Fruit fly (Drosophila melanogaster) whole organism, prepupa: Measurements from ENCODE around the gene sina.

Experiments
- CG11294 ChIP-seq: fragments of 200-800 bp; sonication (Bioruptor generic); IDR thresholded peaks from 2 replicates; pipeline ENCODE4 v1.3.6; 2022; ENCODE audit warnings: missing biosample characterization, missing genetic modification characterization
- CG11902 ChIP-seq: fragments of 200-800 bp; sonication (Bioruptor generic); optimal IDR thresholded peaks from 3 replicates; lab custom pipeline; 2016; ENCODE audit warnings: missing biosample characterization, missing genetic modification characterization
- CG15336 ChIP-seq: fragments of 200-800 bp; sonication (Bioruptor generic); IDR thresholded peaks from 2 replicates; pipeline ENCODE4 v1.3.6; 2022; ENCODE audit warnings: missing biosample characterization, missing genetic modification characterization
- CG1621 ChIP-seq: fragments of 200-800 bp; sonication (Bioruptor generic); optimal IDR thresholded peaks from 3 replicates; lab custom pipeline; 2018; ENCODE audit warnings: missing biosample characterization, mild to moderate bottlenecking, missing genetic modification characterization
- CG16779 ChIP-seq: fragments of 200-800 bp; sonication (Bioruptor generic); optimal IDR thresholded peaks from 3 replicates; lab custom pipeline; 2017; ENCODE audit warnings: missing biosample characterization, mild to moderate bottlenecking, missing genetic modification characterization
- CG34406 ChIP-seq: fragments of 200-800 bp; sonication (Bioruptor generic); optimal IDR thresholded peaks from 3 replicates; lab custom pipeline; 2016; ENCODE audit warnings: missing biosample characterization, missing genetic modification characterization
- CG4318 ChIP-seq: fragments of 200-800 bp; sonication (Bioruptor generic); optimal IDR thresholded peaks from 3 replicates; lab custom pipeline; 2017; ENCODE audit warnings: missing biosample characterization, mild to moderate bottlenecking, missing genetic modification characterization
- CG6163 ChIP-seq: fragments of 200-800 bp; sonication (Bioruptor generic); IDR thresholded peaks from 3 replicates; pipeline ENCODE4 v1.3.6; 2022; ENCODE audit warnings: missing biosample characterization, missing genetic modification characterization
- CG6276 ChIP-seq: fragments of 200-800 bp; sonication (Bioruptor generic); optimal IDR thresholded peaks from 2 replicates; lab custom pipeline; 2017; ENCODE audit warnings: missing biosample characterization, mild to moderate bottlenecking, missing genetic modification characterization
- CG6792 ChIP-seq: fragments of 200-800 bp; sonication (Bioruptor generic); optimal IDR thresholded peaks from 3 replicates; lab custom pipeline; 2016; ENCODE audit warnings: missing biosample characterization, missing genetic modification characterization
- CG6808 ChIP-seq: fragments of 200-800 bp; sonication (Bioruptor generic); optimal IDR thresholded peaks from 3 replicates; lab custom pipeline; 2017; ENCODE audit warnings: missing biosample characterization, missing genetic modification characterization, mild to moderate bottlenecking, moderate library complexity, missing genetic modification reagents
- CG6854 ChIP-seq: fragments of 200-800 bp; sonication (Bioruptor generic); optimal IDR thresholded peaks from 2 replicates; lab custom pipeline; 2017; ENCODE audit warnings: missing biosample characterization, mild to moderate bottlenecking, missing genetic modification characterization
- CG8119 ChIP-seq: fragments of 200-800 bp; sonication (Bioruptor generic); IDR thresholded peaks from 3 replicates; pipeline ENCODE4 v1.3.6; 2022; ENCODE audit warnings: missing biosample characterization, missing genetic modification characterization
- Eip78C ChIP-seq: fragments of 200-800 bp; sonication (Bioruptor generic); peaks from one replicate; lab custom pipeline; 2016; ENCODE audit warnings: missing biosample characterization, missing genetic modification characterization
- Eip93F ChIP-seq: fragments of 200-800 bp; sonication (Bioruptor generic); optimal IDR thresholded peaks from 2 replicates; lab custom pipeline; 2016; ENCODE audit warnings: missing biosample characterization, mild to moderate bottlenecking, missing genetic modification characterization
- Ets21C ChIP-seq: fragments of 200-800 bp; sonication (Bioruptor generic); optimal IDR thresholded peaks from 3 replicates; lab custom pipeline; 2016; ENCODE audit warnings: missing biosample characterization, missing genetic modification characterization
- Hr38 ChIP-seq: sonication (Bioruptor generic); optimal IDR thresholded peaks from 2 replicates; lab custom pipeline; 2016; ENCODE audit warnings: missing biosample characterization, missing genetic modification characterization
- Hr39 ChIP-seq: fragments of 200-800 bp; sonication (Bioruptor generic); optimal IDR thresholded peaks from 2 replicates; lab custom pipeline; 2016; ENCODE audit warnings: missing biosample characterization, missing genetic modification characterization
- Lpt ChIP-seq: fragments of 200-800 bp; sonication (Bioruptor generic); optimal IDR thresholded peaks from 3 replicates; lab custom pipeline; 2016; ENCODE audit warnings: missing biosample characterization, missing genetic modification characterization
- Smox ChIP-seq: fragments of 200-800 bp; sonication (Bioruptor generic); optimal IDR thresholded peaks from 3 replicates; lab custom pipeline; 2016; ENCODE audit warnings: missing biosample characterization, missing genetic modification characterization
- Sox14 ChIP-seq: fragments of 200-800 bp; sonication (Bioruptor generic); optimal IDR thresholded peaks from 3 replicates; lab custom pipeline; 2016; ENCODE audit warnings: missing biosample characterization, missing genetic modification characterization
- Sox15 ChIP-seq: fragments of 200-800 bp; sonication (Bioruptor generic); optimal IDR thresholded peaks from 3 replicates; lab custom pipeline; 2016; ENCODE audit warnings: missing biosample characterization, missing genetic modification characterization
- acj6 ChIP-seq: fragments of 200-800 bp; sonication (Bioruptor generic); optimal IDR thresholded peaks from 3 replicates; lab custom pipeline; 2016; ENCODE audit warnings: missing biosample characterization, missing genetic modification characterization
- cyc ChIP-seq: fragments of 200-800 bp; sonication (Bioruptor generic); optimal IDR thresholded peaks from 3 replicates; lab custom pipeline; 2016; ENCODE audit warnings: missing biosample characterization, missing genetic modification characterization
- dac ChIP-seq: fragments of 200-800 bp; sonication (Bioruptor generic); optimal IDR thresholded peaks from 2 replicates; lab custom pipeline; 2017; ENCODE audit warnings: missing biosample characterization, mild to moderate bottlenecking, missing genetic modification characterization
- eg ChIP-seq: fragments of 200-800 bp; sonication (Bioruptor generic); IDR thresholded peaks from 3 replicates; pipeline ENCODE4 v1.3.6; 2022; ENCODE audit warnings: missing biosample characterization, missing genetic modification characterization
- esn ChIP-seq: fragments of 200-800 bp; sonication (Bioruptor generic); optimal IDR thresholded peaks from 2 replicates; lab custom pipeline; 2016; ENCODE audit warnings: missing biosample characterization, mild to moderate bottlenecking, missing genetic modification characterization, moderate library complexity
- fd85E ChIP-seq: fragments of 200-800 bp; sonication (Bioruptor generic); optimal IDR thresholded peaks from 3 replicates; lab custom pipeline; 2016; ENCODE audit warnings: missing biosample characterization, missing genetic modification characterization
- fkh ChIP-seq: fragments of 200-800 bp; sonication (Bioruptor generic); optimal IDR thresholded peaks from 3 replicates; lab custom pipeline; 2017; ENCODE audit warnings: missing biosample characterization, mild to moderate bottlenecking, missing genetic modification characterization, moderate library complexity
- net ChIP-seq: fragments of 200-800 bp; sonication (Bioruptor generic); optimal IDR thresholded peaks from 3 replicates; lab custom pipeline; 2016; ENCODE audit warnings: missing biosample characterization, missing genetic modification characterization
- pdm3 ChIP-seq: fragments of 200-800 bp; sonication (Bioruptor generic); optimal IDR thresholded peaks from 3 replicates; lab custom pipeline; 2016; ENCODE audit warnings: missing biosample characterization, missing genetic modification characterization
- salr ChIP-seq, 2 experiments: fragments of 200-800 bp; sonication (Bioruptor generic); optimal IDR thresholded peaks; 3 replicates each; lab custom pipeline; 2016 to 2018; ENCODE audit warnings: missing biosample characterization in 2 of 2, missing genetic modification characterization in 2 of 2, mild to moderate bottlenecking in 1 of 2
- ss ChIP-seq, 2 experiments: fragments of 200-800 bp; sonication (Bioruptor generic); optimal IDR thresholded peaks; 2 replicates in 1 of 2; 3 replicates in 1 of 2; lab custom pipeline; 2017 to 2018; ENCODE audit warnings: mild to moderate bottlenecking in 2 of 2, missing biosample characterization in 2 of 2, missing genetic modification characterization in 2 of 2, moderate library complexity in 1 of 2
- svp ChIP-seq: fragments of 200-800 bp; sonication (Bioruptor generic); peaks from one replicate; lab custom pipeline; 2016; ENCODE audit warnings: missing biosample characterization, missing genetic modification characterization
- topi ChIP-seq: fragments of 200-800 bp; sonication (Bioruptor generic); optimal IDR thresholded peaks from 3 replicates; lab custom pipeline; 2016; ENCODE audit warnings: missing biosample characterization, missing genetic modification characterization
- vri ChIP-seq: fragments of 200-800 bp; sonication (Bioruptor generic); optimal IDR thresholded peaks from 3 replicates; lab custom pipeline; 2016; ENCODE audit warnings: missing biosample characterization, mild to moderate bottlenecking, missing genetic modification characterization

The sina gene

dm6 chr3L:16885042-16885441 lies 31.5 kb downstream of the sina start (continued):
- TF ChIP-seq cyc (no peak), dac (no peak), acj6 (GFP tag; lab: Kevin White, UChicago) (no peak), CG6854 (no peak), Hr39 (no peak), vri (no peak), CG4318 (no peak)

- TF ChIP-seq Sox15 (no peak), eg (GFP tag; lab: Robert Waterston, UW) (peak; percentile 41; the same call in 1 of the 3 replicates), Eip78C (GFP tag; lab: Kevin White, UChicago) (peak; percentile 43), topi (no peak), Lpt (GFP tag; lab: Kevin White, UChicago) (no peak), pdm3 (GFP tag; lab: Kevin White, UChicago) (no peak), CG6276 (peak; percentile 24), vri (peak; percentile 51), CG6792 (GFP tag; lab: Kevin White, UChicago) (no peak), CG11294 (no peak), Ets21C (GFP tag; lab: Kevin White, UChicago) (no peak), CG34406 (GFP tag; lab: Kevin White, UChicago) (no peak), CG11902 (no peak), CG6808 (GFP tag; lab: Kevin White, UChicago) (no peak), esn (no peak), ss (GFP tag; optimal IDR thresholded peaks at IDR 0.05; lab: Kevin White, UChicago) (peak in 1 of 2 experiments; percentile 12), Sox14 (GFP tag; lab: Kevin White, UChicago) (no peak), fd85E (GFP tag; lab: Kevin White, UChicago) (no peak), Eip93F (GFP tag; lab: Kevin White, UChicago) (no peak), net (no peak), CG6163 (no peak), salr (GFP tag; optimal IDR thresholded peaks at IDR 0.05; lab: Kevin White, UChicago) (no peak), Smox (GFP tag; lab: Kevin White, UChicago) (no peak), CG16779 (tag; lab: Kevin White, UChicago) (peak; percentile 46), fkh (GFP tag; lab: Kevin White, UChicago) (peak; percentile 15), CG4318 (no peak), svp (GFP tag; lab: Kevin White, UChicago) (peak; percentile 72), Hr38 (GFP tag; lab: Kevin White, UChicago) (no peak)
Observed at dm6 chr3L:16886179-16886930, 32.8 kb downstream of the sina start.

dm6 chr3L:16887272-16887671 lies 33.7 kb downstream of the sina start:
- TF ChIP-seq CG15336 (GFP tag; lab: Robert Waterston, UW) (no peak), pdm3 (GFP tag; lab: Kevin White, UChicago) (no peak), CG8119 (GFP tag; lab: Robert Waterston, UW) (no peak)
- TF ChIP-seq, all 60 proteins: peak for 0

dm6 chr3L:16889545-16889944 lies 36.0 kb downstream of the sina start:
- TF ChIP-seq Sox15 (no peak), vri (peak; percentile 15), CG1621 (tag; lab: Kevin White, UChicago) (no peak), salr (GFP tag; optimal IDR thresholded peaks at IDR 0.05; lab: Kevin White, UChicago) (no peak), Hr38 (GFP tag; lab: Kevin White, UChicago) (no peak), fkh (GFP tag; lab: Kevin White, UChicago) (peak; percentile 72), Hr39 (no peak)
